Worm (Caenorhabditis elegans) whole organism, L2 larva: Measurements from ENCODE around the gene spp-31.

Experiments used
- F13H6.1 ChIP-seq: sonication (generic microtip); optimal IDR thresholded peaks from 2 replicates; lab custom pipeline; 2016; ENCODE audit warnings: missing genetic modification characterization, missing compliant biosample characterization
- ama-1 ChIP-seq: fragments of 150-350 bp; optimal IDR thresholded peaks from 2 replicates; lab custom pipeline; 2018; ENCODE audit warnings: inconsistent platforms
- egl-27 ChIP-seq: sonication (generic microtip); optimal IDR thresholded peaks from 3 replicates; lab custom pipeline; 2017; ENCODE audit warnings: missing biosample characterization, missing genetic modification reagents, missing genetic modification characterization
- fos-1 ChIP-seq: fragments of 150-350 bp; optimal IDR thresholded peaks from 2 replicates; lab custom pipeline; 2014; ENCODE audit warnings: missing biosample characterization, missing genetic modification characterization
- lin-39 ChIP-seq: fragments of 150-350 bp; optimal IDR thresholded peaks from 2 replicates; lab custom pipeline; 2014; ENCODE audit warnings: missing biosample characterization, missing genetic modification reagents, missing genetic modification characterization
- lsy-2 ChIP-seq, 2 experiments: fragments of 150-350 bp in 1 of 2; sonication (generic microtip) in 1 of 2; optimal IDR thresholded peaks; 2 replicates each; lab custom pipeline; 2014 to 2017; ENCODE audit warnings: missing biosample characterization in 2 of 2, missing genetic modification characterization in 2 of 2
- mab-5 ChIP-seq: fragments of 150-350 bp; optimal IDR thresholded peaks from 2 replicates; lab custom pipeline; 2014; ENCODE audit warnings: missing biosample characterization, missing genetic modification characterization
- mdl-1 ChIP-seq, 2 experiments: fragments of 150-350 bp in 1 of 2; sonication (generic microtip) in 1 of 2; optimal IDR thresholded peaks; 2 replicates each; lab custom pipeline; 2017; ENCODE audit warnings: missing biosample characterization in 2 of 2, missing genetic modification characterization in 2 of 2
- nhr-10 ChIP-seq: sonication (generic microtip); optimal IDR thresholded peaks from 2 replicates; lab custom pipeline; 2017; ENCODE audit warnings: missing biosample characterization, missing genetic modification characterization
- snpc-4 ChIP-seq: fragments of 150-350 bp; optimal IDR thresholded peaks from 2 replicates; lab custom pipeline; 2014; ENCODE audit warnings: missing biosample characterization, missing genetic modification characterization
- unc-62 ChIP-seq: fragments of 150-350 bp; optimal IDR thresholded peaks from 2 replicates; lab custom pipeline; 2014; ENCODE audit warnings: missing biosample characterization, missing genetic modification reagents, missing genetic modification characterization
- zag-1 ChIP-seq: fragments of 150-350 bp; optimal IDR thresholded peaks from 2 replicates; lab custom pipeline; 2014; ENCODE audit warnings: missing biosample characterization, missing genetic modification characterization

DNA sequence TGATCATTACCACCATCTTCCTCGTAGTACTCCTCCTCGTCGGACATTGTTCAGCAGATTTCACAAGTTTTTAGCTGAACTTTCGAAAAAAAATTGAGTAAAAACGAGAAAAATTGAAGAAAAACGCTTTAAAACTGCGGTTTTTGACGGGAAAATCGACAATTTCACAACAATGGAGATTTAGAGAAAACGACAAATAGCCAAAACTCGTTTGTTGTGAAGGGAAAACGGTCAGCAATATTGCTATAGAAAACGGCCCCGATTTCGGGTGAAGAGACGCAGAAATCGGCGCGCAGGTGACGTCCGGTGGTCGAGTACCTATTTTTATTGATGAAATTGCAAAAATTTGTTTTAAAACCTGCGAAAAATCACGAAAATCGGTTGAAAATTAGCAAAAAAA is 39.6 kb downstream of the spp-31 start, which contains the start of gene clp-7:
- TF ChIP-seq lin-39 (tag; lab: Kevin White, UChicago), result no peak
- TF ChIP-seq unc-62 (GFP tag; lab: Kevin White, UChicago), result no peak
- no peak for TF ChIP-seq mdl-1 (tag; optimal IDR thresholded peaks at IDR 0.05; lab: Kevin White, UChicago)
- TF ChIP-seq fos-1, result no peak
- no peak for TF ChIP-seq F13H6.1 (tag; lab: Kevin White, UChicago)
- TF ChIP-seq lsy-2 (tag; optimal IDR thresholded peaks at IDR 0.05; lab: Kevin White, UChicago), result no peak
- TF ChIP-seq ama-1 (lab: Kevin White, UChicago), result no peak
- no peak for TF ChIP-seq nhr-10 (tag; lab: Kevin White, UChicago)
- TF ChIP-seq zag-1 (tag; lab: Kevin White, UChicago), result no peak
- TF ChIP-seq mab-5 (tag; lab: Kevin White, UChicago), result no peak
- no peak for TF ChIP-seq snpc-4 (tag; lab: Kevin White, UChicago)
- TF ChIP-seq egl-27 (tag; lab: Kevin White, UChicago), result no peak
